Fruit fly (Drosophila melanogaster) ovary, adult (tissue): ENCODE results near the gene ClC-a.

Source experiments
- CG17801 ChIP-seq: fragments of 200-800 bp; optimal IDR thresholded peaks from 2 replicates; lab custom pipeline; 2019; ENCODE audit warnings: missing biosample characterization, mild to moderate bottlenecking, missing genetic modification characterization, moderate library complexity; ENCODE audit not compliant: partially characterized antibody

The ClC-a gene

DNA sequence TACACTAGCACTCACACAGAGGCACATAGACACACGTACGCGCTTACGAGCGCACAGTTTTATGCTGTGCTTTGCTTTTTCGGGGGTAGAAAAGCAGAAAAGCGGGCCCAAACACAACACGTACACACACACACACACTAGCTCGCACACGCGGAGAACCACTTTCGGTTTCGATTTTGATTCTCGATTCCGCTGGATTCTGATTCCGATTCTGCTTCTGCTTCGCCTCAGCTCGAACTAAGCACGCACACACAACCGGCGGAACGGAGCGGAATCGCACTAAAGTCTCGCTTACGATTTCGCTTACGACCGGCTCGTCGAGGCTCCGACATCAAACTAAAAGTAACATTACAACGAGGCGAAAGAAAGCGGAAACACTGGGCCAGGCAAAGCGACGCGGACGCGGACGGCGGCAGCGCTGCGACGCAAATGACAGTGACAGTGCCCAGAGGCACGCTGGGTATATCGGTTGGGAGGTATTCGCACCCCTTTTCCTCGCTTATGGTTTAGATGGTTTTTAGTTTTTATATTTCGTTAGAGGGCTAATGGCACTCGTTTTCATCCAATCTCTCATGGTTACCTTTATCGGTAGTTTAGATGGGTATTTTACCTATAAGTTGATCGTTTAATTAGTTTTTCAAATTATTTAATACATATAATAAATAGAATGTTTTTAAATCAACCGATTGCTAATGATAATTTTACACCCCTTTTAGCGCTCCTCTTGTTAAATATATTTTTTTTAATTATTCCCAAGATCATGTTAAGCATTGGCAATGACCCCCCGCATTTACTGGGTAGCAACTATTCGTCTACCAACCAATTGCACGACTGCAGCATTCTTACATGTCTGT, 34.8 kb downstream of the ClC-a start:
- TF ChIP-seq CG17801: peak; percentile 55

DNA sequence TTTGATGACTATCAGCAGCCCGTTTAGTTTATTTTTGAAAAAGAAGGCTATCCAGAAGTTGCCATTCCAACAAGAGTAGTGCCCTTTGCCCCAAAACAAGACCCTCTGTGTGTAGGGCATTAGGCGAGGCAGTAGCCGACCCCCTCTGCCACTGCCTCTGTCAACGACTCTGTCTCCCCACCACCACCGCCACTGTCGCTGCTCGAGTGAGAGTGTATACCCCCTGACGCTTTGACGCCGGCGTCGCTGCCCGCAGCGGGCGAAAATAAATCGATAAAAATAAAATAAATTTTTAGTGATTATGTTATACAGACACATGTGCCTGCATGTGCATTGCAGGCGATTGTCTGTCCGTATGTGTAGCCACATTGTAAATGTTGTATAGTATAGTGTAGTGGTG, 35.9 kb downstream of the ClC-a start:
- no peak for TF ChIP-seq CG17801

DNA sequence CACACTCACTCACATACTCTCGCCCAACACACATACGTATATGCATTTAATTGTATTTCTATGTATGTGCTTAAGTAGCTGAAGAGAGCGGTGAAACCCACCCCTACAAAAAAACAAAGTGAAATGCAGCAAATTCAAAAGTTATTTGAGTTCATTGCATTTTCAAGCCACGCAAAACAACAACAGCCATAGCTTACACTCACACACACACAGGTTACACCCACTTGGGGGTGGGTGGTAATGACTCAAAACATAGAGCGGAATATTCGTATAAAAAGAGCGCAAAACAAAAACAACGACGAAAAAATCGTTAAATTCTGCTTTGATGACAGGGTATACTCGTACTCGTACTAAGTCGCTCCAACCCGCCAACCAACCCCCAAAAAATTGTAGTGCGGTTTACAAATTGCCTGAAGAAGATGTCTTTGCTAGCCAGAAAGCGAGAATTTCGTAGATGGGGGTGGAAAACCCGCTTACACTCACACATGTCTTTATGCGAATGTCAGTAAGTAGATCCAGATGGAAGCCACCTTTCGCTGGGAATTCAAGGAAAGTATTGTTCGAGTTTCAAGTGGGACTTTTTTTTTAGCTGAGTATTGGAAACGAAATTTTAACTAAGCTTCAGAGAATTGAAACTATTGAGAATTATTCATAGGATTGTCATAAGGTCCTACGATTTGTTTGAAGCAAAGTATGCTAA, 36.8 kb downstream of the ClC-a start:
- no peak for TF ChIP-seq CG17801

DNA sequence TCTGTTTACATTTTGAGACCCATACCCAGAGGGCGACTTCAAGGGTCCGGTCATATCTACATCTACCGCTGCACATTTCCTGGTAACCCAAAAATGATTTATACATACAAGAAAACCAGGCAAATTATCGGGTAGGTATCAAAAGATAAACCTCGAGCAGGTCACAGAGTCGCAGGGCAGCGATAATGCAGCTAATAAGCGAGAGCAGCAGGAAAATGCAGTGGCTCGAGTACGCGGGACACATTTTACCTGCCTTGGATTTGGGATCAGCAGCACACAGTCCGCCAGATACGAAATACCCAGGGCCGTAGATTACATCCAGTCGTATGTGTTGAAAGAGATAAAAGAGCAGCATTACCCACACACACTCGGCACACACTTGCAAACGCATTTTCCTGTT, 37.8 kb downstream of the ClC-a start:
- no peak for TF ChIP-seq CG17801

DNA sequence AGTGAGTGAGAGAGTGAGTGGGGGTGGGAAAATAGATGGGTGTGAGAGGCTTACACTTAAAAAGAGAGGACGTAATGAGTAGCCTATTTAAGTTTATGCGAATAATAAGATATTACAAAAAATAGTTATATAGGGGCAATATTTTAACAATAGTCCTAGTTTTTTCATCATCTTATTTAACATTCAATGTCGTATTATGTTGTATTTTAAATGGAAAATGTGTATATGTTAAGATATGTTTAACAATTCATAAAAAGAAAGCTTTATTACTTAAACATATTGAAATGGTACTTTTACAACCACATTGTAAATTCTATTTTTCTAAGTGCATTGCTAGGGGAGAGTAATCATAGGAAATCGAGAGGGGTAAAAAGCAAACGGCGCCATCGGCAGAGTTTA, 39.0 kb downstream of the ClC-a start:
- no peak for TF ChIP-seq CG17801

DNA sequence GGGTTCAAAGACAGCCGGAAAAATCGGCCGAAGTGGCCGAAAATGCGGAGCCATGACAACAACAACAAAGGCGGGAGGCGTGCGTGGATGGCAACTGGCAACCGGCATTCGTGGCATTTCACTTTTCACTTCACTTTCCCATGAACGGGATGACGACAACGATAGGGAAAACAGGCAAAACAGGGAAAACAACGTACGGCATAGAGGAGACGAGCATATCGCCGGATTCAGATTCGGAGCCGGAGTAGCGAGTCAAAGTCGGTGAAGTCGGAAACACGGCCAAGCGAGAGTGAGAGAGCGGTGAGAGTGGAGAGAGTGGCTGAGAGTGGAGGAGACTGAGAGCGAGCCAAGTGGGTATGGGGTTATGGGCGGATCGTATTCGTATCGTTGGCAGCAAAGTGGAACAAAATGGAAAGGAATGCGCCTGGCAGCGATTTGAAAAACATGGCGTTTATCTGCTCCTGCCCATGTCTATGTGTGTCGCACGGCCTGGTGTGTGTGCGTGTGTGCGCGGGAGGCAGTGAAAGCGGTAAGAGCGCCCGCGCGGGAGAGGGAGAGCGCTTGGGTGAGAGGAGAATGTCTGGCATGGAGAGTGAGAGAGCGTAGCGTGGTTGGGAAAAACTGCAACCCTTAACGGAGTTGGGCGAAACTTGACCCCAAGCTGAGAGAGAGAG, 39.5 kb downstream of the ClC-a start:
- no peak for TF ChIP-seq CG17801

DNA sequence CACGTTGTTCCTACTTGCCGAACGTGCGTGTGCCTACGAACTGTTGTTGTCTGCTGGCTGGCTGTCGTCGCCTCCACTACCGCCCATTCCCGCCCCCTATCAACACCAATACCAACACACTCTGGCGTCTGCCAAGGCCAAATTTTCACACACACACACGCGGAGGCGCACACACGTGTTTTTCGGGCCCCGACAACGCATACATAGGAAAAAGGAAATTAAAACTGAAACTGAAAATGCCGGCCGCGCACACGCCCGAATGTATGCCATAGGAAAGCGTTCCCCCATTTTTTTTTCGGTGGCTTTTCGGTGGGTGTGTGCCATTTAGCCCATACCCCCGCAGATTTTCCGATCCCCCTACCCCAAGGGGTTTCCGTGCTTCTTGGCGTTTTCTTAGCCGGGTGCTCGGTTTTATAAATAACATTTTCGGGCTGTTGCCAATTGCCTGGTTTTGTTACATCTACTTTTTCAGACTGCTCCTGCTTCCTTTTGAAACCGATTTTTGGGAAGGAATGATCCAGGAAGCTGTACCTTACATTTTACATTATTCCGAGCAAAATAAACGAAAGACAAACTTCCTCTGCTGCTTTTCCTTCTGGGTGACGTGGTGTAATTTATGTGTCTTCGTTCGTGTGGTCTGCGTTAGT, 40.7 kb downstream of the ClC-a start:
- no peak for TF ChIP-seq CG17801

DNA sequence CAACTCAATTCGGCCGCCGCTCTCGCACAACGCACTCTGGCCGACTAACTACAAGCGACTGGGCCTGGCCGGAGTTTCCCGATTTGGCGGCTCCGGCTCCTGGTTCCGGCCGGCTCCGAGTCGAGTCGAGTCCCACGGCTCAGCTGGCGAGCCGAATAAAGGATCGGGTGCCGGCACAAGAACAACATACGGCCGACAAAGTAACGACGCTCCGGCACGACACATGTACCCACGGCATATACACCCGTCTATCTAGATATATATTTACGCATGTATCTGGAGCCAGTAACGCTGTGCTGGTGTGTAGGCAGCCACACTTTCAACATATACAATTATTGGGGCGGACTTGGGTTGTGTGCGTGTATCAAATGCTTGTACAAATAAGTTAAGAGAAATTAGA, 41.5 kb downstream of the ClC-a start:
- no peak for TF ChIP-seq CG17801

DNA sequence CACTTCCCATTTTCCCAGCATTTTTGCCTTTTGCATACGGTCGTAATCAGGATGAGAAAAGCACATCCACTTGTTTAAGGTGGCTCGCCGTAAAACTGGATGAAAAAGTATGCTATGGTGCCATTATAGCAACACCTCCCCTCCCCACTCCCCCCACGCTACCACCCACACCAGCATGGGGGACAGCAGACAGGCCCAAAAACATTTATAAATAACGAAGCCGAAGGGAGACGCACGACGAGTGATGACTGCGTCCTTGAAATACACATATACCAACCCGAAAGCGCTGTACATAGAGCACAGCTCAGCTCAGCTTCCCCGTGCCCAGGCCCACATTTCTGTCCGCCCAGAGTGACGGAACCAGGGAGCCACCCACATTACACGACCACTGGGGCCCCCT, 42.3 kb downstream of the ClC-a start:
- no peak for TF ChIP-seq CG17801

DNA sequence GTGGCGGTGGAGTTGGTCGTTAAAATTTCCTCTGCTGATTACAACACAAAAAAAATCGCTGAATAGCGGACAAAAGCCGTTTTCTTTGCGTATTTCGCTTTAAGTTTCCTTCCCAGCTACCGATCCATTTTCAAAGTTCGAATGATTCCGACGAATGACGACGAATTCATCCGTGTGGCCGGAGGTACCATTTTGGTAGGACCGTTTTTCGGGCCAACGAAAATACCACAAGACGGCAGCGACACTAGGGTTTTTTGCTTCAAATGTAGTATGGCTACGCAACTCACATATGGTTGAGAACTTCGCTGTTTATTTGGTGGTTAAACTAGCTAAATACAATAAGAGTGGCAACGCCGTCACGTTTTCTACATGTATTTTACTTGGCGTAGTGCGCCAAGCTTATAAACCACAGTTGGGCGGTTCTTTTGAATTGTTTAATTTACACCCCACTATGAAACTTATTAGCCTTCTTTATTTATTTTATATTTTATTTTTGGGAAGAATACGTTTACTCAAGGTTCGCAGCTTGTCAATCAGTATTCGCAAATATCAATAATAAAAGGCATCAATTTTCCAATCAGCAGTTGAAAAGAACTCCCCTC, 48.6 kb downstream of the ClC-a start, which contains the start of gene Lk6:
Gene Lk6, minus strand, starts transcription at position 179 of the 602 bp plus-strand sequence.
- peak; percentile 84 for TF ChIP-seq CG17801

DNA sequence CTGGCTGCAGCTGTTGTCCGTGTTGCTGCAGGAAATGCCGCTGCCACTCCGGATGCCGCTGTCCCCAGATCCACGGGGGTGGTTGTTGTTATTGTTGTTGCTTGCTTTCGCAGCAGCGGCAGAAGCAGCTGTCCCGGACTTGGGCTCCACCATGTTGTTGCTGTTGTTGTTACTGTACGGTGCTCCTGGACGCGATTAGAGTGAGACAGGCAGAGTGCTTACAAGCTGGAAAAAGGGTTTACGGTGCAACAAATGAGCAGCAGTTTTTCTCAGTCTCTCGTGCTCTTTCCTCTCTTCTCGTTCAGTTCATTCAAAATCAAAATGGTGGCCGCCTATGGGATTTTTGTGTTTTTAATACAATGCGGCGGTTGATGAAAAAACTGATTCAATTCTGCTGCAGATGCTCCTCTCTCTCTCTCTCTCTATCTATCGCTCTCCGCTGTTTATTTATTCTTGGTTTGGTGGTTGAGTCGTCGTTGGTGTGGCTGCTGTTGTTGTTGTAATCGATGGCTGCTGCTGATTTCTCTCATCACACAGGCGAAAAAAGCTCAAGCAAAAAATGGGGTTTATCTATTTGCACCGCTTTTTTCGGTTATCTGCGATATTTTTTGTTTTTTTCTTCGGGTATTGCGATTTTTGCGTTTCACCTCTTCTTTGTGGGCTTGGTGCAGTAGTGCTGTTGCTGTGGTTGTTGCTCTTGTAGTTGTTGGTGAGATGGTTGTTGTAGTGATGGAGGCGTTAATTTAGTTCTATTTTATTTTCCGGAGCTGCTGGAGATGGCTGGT, 49.3 kb downstream of the ClC-a start:
- TF ChIP-seq CG17801: no peak

DNA sequence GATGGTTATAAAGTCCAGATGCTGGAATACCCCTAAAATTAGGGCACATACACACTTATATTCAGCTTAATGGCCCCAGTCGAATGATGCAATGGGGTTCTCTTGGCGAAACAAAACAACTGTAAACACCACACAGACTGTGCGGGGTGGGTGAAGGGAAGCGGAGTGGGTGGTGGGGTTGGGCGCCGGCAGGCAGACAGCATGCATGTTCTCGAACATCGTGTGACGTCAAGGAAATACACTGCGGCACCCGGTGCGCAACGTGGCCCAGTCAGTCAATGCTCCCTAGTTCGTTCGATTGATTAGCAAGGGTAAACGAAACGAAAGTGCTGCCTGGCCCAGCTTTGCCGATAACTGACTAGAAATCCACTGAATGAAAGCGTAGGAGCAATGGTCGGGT, 50.5 kb downstream of the ClC-a start:
- no peak for TF ChIP-seq CG17801

DNA sequence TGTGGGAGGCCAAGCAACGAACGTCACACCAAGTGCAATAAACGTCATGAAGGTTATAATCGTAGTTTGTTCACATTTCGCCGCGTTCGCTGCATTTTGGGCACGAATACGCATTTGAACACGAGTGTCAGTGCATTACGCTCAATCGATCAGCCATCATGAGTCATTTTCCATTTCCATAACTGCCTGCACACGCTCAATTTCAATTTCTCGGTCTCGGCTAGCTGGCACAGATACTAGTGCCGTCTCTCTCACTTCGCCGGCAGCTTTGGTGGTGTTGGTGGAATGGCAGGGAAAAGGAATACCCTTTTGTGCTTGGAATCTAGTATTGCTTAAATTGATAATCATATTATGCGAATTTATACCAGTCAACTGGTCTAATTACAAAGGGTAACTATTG, 51.3 kb downstream of the ClC-a start:
- TF ChIP-seq CG17801: no peak

DNA sequence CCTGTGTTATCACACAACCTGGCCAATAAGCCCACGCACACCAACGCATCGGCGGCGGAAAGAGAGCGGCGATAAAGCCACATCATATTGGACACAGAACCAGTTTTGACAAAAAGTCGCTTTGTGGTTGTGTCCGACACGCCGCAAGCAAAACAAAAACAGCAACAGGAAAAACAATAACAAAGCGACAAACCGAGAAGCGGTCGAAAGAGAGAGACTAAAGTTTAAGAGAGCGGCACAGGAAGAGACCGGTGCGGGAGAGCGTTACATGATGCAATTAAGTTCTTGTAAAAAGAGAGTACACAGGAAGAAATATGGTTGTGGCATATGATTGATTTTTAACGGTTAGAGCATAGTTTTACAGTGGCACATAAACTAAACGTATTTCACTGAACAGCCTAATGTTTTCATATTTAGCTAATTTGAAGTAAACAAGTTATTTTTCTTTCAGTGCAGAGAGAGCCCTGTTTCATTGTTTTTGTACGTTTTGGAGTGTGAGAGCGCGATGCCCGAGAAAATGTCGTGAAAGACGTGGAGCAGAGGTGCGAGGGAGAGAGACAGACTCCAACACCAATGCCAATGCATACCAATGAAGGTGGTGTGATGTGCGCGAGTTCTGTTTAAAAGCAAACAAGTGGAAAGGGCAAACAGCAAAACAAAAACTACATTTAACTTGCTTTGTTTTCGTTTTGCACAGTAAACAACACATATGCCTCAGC, 52.2 kb downstream of the ClC-a start:
- TF ChIP-seq CG17801: peak; percentile 100

DNA sequence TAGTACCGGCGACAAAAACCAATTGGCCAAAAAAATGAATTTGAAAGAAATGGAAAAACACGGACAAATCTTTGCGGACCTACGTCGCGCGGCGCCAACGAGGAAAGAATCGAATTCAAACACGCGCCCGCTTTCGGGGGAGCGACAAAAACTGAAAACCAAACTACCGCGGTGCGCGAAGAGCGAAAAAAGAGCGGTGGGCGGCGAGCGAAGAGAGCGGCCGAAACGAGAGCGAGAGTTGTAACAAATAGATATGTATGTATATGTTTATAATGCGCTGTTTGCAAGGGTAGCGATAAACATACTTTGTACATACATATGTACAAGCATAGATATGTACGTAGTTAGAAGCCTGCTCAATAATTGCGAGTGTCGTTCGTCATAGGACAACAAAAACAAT, 53.0 kb downstream of the ClC-a start:
- peak; percentile 56 for TF ChIP-seq CG17801
